Worm (Caenorhabditis elegans) whole organism, mixed stage, embryonic: Measurements from ENCODE around the gene E02C12.9.
A peak's percentile ranks its signal among the peaks of the same experiment; 100 is the strongest.

ENCODE experiments used
- M03D4.4 ChIP-seq: sonication (generic microtip); optimal IDR thresholded peaks from 2 replicates; lab custom pipeline; 2017; ENCODE audit warnings: mild to moderate bottlenecking, missing genetic modification characterization, missing compliant biosample characterization
- bed-3 ChIP-seq: fragments of 200-800 bp; sonication (Bioruptor generic); optimal IDR thresholded peaks from 3 replicates; lab custom pipeline; 2018; ENCODE audit warnings: mild to moderate bottlenecking, missing genetic modification characterization, moderate library complexity, missing compliant biosample characterization
- blmp-1 ChIP-seq: fragments of 150-350 bp; optimal IDR thresholded peaks from 2 replicates; lab custom pipeline; 2014; ENCODE audit warnings: missing biosample characterization, missing genetic modification characterization
- ceh-43 ChIP-seq: fragments of 200-800 bp; sonication (Bioruptor generic); optimal IDR thresholded peaks from 2 replicates; lab custom pipeline; 2018; ENCODE audit warnings: mild to moderate bottlenecking, missing genetic modification characterization, moderate library complexity, missing compliant biosample characterization
- ceh-83 ChIP-seq: fragments of 200-800 bp; sonication (Bioruptor generic); optimal IDR thresholded peaks from 2 replicates; lab custom pipeline; 2018; ENCODE audit warnings: mild to moderate bottlenecking, missing genetic modification characterization, missing compliant biosample characterization
- ces-1 ChIP-seq: fragments of 150-350 bp; optimal IDR thresholded peaks from 2 replicates; lab custom pipeline; 2014; ENCODE audit warnings: missing biosample characterization, missing genetic modification reagents, missing genetic modification characterization
- cnd-1 ChIP-seq: fragments of 200-800 bp; sonication (Bioruptor generic); optimal IDR thresholded peaks from 2 replicates; lab custom pipeline; 2018; ENCODE audit warnings: mild to moderate bottlenecking, missing genetic modification characterization, missing compliant biosample characterization
- drap-1 ChIP-seq: fragments of 200-800 bp; sonication (Bioruptor generic); optimal IDR thresholded peaks from 3 replicates; lab custom pipeline; 2018; ENCODE audit warnings: mild to moderate bottlenecking, missing genetic modification characterization, missing compliant biosample characterization
- elt-3 ChIP-seq: fragments of 150-350 bp; optimal IDR thresholded peaks from 2 replicates; lab custom pipeline; 2014; ENCODE audit warnings: missing biosample characterization, missing genetic modification characterization
- flh-1 ChIP-seq: fragments of 200-800 bp; sonication (Bioruptor generic); optimal IDR thresholded peaks from 2 replicates; lab custom pipeline; 2018; ENCODE audit warnings: mild to moderate bottlenecking, missing genetic modification characterization, moderate library complexity, missing compliant biosample characterization
- ham-2 ChIP-seq: fragments of 200-800 bp; sonication (Bioruptor generic); optimal IDR thresholded peaks from 2 replicates; lab custom pipeline; 2018; ENCODE audit warnings: mild to moderate bottlenecking, missing genetic modification characterization, missing compliant biosample characterization
- hlh-1 ChIP-seq: fragments of 150-350 bp; optimal IDR thresholded peaks from 2 replicates; lab custom pipeline; 2014; ENCODE audit warnings: missing biosample characterization, missing genetic modification reagents, missing genetic modification characterization
- lin-32 ChIP-seq: fragments of 200-800 bp; sonication (Bioruptor generic); optimal IDR thresholded peaks from 2 replicates; lab custom pipeline; 2018; ENCODE audit warnings: mild to moderate bottlenecking, missing genetic modification characterization, missing compliant biosample characterization
- lsy-2 ChIP-seq: fragments of 150-350 bp; optimal IDR thresholded peaks from 2 replicates; lab custom pipeline; 2014; ENCODE audit warnings: missing biosample characterization, missing genetic modification characterization
- mab-5 ChIP-seq: fragments of 150-350 bp; optimal IDR thresholded peaks from 2 replicates; lab custom pipeline; 2014; ENCODE audit warnings: missing biosample characterization, missing genetic modification characterization
- mep-1 ChIP-seq: fragments of 150-350 bp; optimal IDR thresholded peaks from 2 replicates; lab custom pipeline; 2017; ENCODE audit warnings: missing biosample characterization, missing genetic modification reagents, missing genetic modification characterization, inconsistent platforms
- mls-2 ChIP-seq: sonication (generic microtip); optimal IDR thresholded peaks from 2 replicates; lab custom pipeline; 2016; ENCODE audit warnings: mild to moderate bottlenecking, missing genetic modification characterization, moderate library complexity, missing compliant biosample characterization
- nhr-2 ChIP-seq: fragments of 150-350 bp; optimal IDR thresholded peaks from 2 replicates; lab custom pipeline; 2014; ENCODE audit warnings: missing biosample characterization, missing genetic modification characterization
- nhr-28 ChIP-seq: fragments of 150-350 bp; optimal IDR thresholded peaks from 2 replicates; lab custom pipeline; 2014; ENCODE audit warnings: missing biosample characterization, missing genetic modification characterization
- nhr-76 ChIP-seq: sonication (generic microtip); optimal IDR thresholded peaks from 2 replicates; lab custom pipeline; 2017; ENCODE audit warnings: missing biosample characterization, missing genetic modification characterization
- snpc-4 ChIP-seq: fragments of 150-350 bp; optimal IDR thresholded peaks from 2 replicates; lab custom pipeline; 2014; ENCODE audit warnings: missing biosample characterization, missing genetic modification characterization
- tbx-8 ChIP-seq: fragments of 200-800 bp; sonication (Bioruptor generic); optimal IDR thresholded peaks from 2 replicates; lab custom pipeline; 2018; ENCODE audit warnings: mild to moderate bottlenecking, missing genetic modification characterization, moderate library complexity, missing compliant biosample characterization
- unc-120 ChIP-seq: sonication (generic microtip); optimal IDR thresholded peaks from 2 replicates; lab custom pipeline; 2017; ENCODE audit warnings: missing genetic modification characterization, missing compliant biosample characterization; ENCODE audit not compliant: poor library complexity, severe bottlenecking
- unc-39 ChIP-seq: fragments of 150-350 bp; optimal IDR thresholded peaks from 2 replicates; lab custom pipeline; 2014; ENCODE audit warnings: missing biosample characterization, missing genetic modification characterization
- zip-8 ChIP-seq: fragments of 150-350 bp; optimal IDR thresholded peaks from 2 replicates; lab custom pipeline; 2014; ENCODE audit warnings: missing biosample characterization, missing genetic modification characterization
- ztf-11 ChIP-seq: fragments of 150-350 bp; optimal IDR thresholded peaks from 2 replicates; lab custom pipeline; 2014; ENCODE audit warnings: missing biosample characterization, missing genetic modification characterization

Gene E02C12.9

ce11 chrV:9414516-9414915, 39.2 kb upstream of the E02C12.9 start, which contains the start of gene F36D4.4:
F36D4.4 (minus strand) TSS chrV:9414616.
- TF ChIP-seq mep-1 (tag; lab: Kevin White, UChicago): no peak
- TF ChIP-seq, all 35 proteins: peak for 0

DNA sequence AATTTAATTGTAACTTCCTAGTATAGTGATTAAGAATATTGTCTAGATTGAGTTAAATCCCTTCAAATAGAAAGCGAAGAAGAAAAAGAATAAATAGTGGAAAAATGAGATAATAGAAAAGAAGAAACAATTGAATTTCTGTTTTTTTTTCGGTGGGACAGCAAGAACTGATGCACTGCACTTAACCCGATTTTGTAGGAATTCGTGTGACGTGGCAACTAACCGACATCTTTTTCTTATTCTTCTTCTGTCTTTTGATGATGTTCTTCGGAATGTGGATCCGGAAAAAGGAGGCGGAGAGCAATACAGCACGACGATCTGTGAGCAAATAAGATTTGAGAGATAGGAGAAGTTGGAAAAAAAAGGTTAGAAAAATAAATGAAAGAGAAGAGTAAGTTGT, 33.6 kb upstream of the E02C12.9 start:
- peak; percentile 21 for TF ChIP-seq ces-1 (GFP tag; lab: Kevin White, UChicago)
- TF ChIP-seq lsy-2: no peak
- TF ChIP-seq, all 35 proteins: peak for 1

DNA sequence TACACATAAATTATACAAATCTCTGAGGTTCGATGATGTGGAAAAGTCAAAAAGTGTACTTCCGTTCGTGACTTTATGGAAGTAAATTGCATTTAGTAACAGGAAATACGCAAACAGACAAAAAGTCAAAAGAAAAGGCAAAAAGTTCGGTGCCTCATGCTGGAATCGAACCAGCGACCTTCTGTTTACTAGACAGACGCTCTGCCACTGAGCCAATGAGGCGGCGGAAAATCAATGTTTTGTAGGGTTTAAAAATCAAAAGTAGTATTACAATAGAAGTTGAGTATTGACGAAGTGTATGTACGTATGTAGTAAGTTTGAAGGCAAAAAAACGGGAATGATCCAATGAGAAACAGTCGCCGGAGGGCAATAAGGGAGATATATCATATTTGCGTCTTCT, 31.6 kb upstream of the E02C12.9 start:
- TF ChIP-seq ham-2 (GFP tag; lab: Kevin White, UChicago) (no peak), zip-8 (no peak), elt-3 (tag; lab: Kevin White, UChicago) (no peak), drap-1 (no peak), tbx-8 (GFP tag; lab: Kevin White, UChicago) (no peak)

DNA sequence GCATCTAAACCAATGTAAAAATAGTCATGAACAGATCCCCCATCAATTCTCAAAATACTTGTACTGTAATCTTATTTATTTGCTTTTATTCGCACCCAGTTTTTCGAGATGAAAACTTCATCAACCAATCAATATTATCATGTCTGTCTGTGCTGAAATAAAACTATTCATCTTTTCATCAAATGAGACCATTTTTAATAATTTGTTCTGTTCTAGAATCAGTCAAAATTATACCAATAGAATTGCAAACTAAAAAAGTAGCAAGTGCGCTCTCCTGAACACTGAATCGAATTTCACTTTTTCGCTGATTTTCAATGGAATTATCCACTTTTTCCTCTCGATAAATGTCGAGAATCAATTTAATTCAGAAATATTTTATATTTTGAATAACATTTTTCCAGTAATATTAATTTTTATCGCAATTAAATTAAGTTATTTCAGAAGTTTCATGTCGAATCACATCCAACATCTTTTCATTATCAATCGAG, 24.7 kb upstream of the E02C12.9 start, which contains the start of gene trpp-4:
Gene trpp-4 (plus strand): TSS at position 442 of the 488 bp plus-strand sequence.
- peak; percentile 85 for TF ChIP-seq ces-1 (GFP tag; lab: Kevin White, UChicago)
- no peak for TF ChIP-seq mep-1 (tag; lab: Kevin White, UChicago)

DNA sequence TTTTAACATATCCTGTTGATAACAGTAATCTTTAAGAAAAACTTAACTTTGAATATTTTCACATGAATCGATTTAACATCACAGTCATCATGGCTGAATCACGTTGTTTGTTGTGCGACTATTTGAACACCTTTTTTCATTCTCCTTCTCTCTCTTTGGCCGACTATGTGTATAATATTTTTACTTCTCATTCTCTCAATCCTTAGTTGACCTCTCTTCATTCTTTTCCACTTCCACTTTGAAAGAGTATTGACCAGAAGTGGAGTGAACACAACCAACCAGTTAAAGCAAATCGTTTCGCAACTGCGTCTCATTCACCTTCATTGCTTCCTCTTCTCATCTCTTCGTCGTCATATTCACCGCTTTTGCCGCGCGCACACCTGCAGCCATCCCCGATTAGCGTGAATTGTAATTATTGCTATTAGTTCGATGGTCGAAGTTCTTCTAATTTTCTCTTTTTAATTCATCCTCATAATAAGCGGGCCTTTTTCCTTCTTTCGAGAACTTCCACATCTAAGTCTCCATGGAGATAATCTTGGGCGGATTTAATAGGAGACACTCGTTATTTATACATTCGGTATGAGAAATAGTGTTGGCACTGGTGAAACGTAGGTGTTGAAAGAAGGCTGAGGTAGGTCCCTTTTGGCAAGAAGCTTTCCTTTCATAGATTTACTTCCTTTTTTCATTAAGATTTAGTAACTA, 19.8 kb upstream of the E02C12.9 start:
- no peak for TF ChIP-seq nhr-28 (tag; lab: Kevin White, UChicago)
- TF ChIP-seq ceh-43 (GFP tag; lab: Kevin White, UChicago): peak; percentile 45
- TF ChIP-seq ham-2 (GFP tag; lab: Kevin White, UChicago): peak; percentile 90
- TF ChIP-seq mls-2 (tag; lab: Kevin White, UChicago): peak; percentile 51
- TF ChIP-seq flh-1 (GFP tag; lab: Kevin White, UChicago): no peak

DNA sequence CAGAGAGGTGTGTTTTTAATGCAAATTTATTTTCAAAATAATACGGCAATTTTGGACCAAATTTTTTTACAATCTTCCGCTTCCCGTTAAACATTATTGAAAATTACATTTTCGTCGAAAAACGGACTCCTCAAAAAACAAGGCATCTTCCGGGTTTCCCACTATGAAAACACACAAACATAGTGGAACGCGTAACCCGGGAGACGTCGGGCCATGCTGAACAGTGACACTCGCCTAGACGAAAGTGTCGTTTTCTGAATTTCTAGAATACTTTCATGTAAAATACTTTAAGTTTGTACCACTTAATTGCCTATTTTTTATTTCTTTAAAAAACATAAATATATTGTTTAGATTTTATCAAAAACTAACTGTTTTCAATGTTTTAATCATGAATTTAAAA, 16.7 kb upstream of the E02C12.9 start:
- TF ChIP-seq mab-5 (tag; lab: Kevin White, UChicago): no peak
- TF ChIP-seq elt-3 (tag; lab: Kevin White, UChicago): no peak
- no peak for TF ChIP-seq ham-2 (GFP tag; lab: Kevin White, UChicago)
- no peak for TF ChIP-seq M03D4.4 (tag; lab: Kevin White, UChicago)
- no peak for TF ChIP-seq lsy-2
- TF ChIP-seq hlh-1 (tag; lab: Kevin White, UChicago): no peak
- TF ChIP-seq nhr-28 (tag; lab: Kevin White, UChicago): no peak
- TF ChIP-seq nhr-76 (tag; lab: Kevin White, UChicago): no peak
- no peak for TF ChIP-seq nhr-2 (tag; lab: Kevin White, UChicago)
- TF ChIP-seq ceh-43 (GFP tag; lab: Kevin White, UChicago): no peak
- TF ChIP-seq flh-1 (GFP tag; lab: Kevin White, UChicago): no peak
- TF ChIP-seq lin-32 (GFP tag; lab: Kevin White, UChicago): no peak
- no peak for TF ChIP-seq unc-120 (tag; lab: Kevin White, UChicago)
- TF ChIP-seq mep-1 (tag; lab: Kevin White, UChicago): no peak
- TF ChIP-seq ceh-83 (GFP tag; lab: Kevin White, UChicago): no peak
- TF ChIP-seq ztf-11 (tag; lab: Kevin White, UChicago): no peak
- TF ChIP-seq cnd-1: no peak

DNA sequence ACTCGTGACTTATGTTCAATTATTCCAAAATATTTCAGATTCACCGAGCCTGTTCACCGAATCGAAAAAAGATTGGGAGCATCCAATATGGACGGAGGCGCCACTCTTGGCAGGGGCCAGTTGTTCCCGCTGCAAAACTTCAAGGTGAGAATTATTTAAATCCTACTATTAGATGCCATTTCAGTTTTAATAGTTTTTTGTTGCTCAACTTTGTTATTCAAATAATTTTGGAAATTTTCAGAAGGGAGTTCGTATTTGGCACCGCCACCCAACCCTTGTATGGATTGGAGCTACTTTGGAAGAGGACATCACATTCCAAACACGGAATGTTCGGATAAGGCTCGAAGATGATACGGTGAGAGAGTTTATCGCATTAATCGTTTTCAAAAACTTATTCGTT, 10.9 kb upstream of the E02C12.9 start, which contains the start of gene hum-2:
Gene hum-2 (plus strand): TSS at position 33 of the 400 bp plus-strand sequence.
- no peak for TF ChIP-seq mep-1 (tag; lab: Kevin White, UChicago)
- no peak for TF ChIP-seq unc-39 (tag; lab: Kevin White, UChicago)
- no peak for TF ChIP-seq snpc-4 (tag; lab: Kevin White, UChicago)
- TF ChIP-seq blmp-1 (tag; lab: Kevin White, UChicago): no peak
- TF ChIP-seq bed-3 (GFP tag; lab: Kevin White, UChicago): no peak
